Fruit fly (Drosophila melanogaster) whole organism, larva: Measurements from ENCODE around the gene CG7550.

Source experiments
- noc ChIP-seq: fragments of 200-800 bp; sonication (Bioruptor generic); optimal IDR thresholded peaks from 3 replicates; lab custom pipeline; 2019; ENCODE audit warnings: missing biosample characterization, mild to moderate bottlenecking, missing genetic modification characterization, moderate library complexity

The CG7550 gene

DNA sequence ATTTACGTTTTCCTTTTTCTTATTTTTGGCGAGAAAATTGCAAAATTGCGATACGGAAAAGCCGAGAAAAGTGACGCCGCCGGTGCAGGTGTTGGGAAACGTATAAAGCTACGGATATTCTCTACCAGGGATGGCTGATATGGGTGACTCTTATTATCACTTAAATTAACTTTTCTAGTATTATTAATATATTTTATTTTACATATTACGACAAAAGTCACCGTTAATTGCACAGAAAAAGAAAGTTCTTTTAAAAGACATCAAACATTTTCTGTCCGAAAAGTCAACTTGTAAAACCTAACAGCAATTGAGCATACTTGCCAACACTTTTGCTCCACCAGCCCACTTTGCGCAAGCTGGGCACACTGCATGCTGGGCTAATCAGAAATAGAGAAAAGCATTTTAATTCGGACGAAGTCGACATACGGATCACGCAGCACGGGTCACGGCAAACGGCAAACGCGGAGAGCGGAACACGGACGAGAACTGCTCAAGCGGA is 3.4 kb upstream of the CG7550 start, which contains the start of the genes Cds and Uba2:
TSS of gene Cds (plus strand) at position 51 of the 499 bp plus-strand sequence.
TSS of gene Uba2 (minus strand) at position 107 of the 499 bp plus-strand sequence.
- peak; percentile 93 for TF ChIP-seq noc

DNA sequence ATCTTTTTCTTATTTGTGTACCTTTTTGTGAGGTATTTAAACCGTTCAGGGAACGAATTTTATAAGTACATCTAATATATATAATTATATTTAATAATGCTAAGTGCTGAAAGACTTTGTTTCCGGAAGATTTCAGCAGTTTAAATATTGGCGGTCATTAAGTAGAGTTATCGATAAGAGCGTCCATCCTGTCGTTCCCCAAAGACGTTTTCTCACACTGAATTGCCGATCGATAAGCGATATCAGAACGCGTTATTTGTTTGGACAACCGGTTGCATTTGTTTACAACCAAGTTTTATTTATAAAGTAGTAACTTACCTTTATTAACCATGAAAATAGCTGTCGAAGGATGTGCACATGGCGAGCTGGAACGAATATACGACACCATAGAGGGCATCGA is 2.7 kb downstream of the CG7550 start, which contains the start of gene ldbr:
TSS of gene ldbr (plus strand) at position 238 of the 400 bp plus-strand sequence.
- no peak for TF ChIP-seq noc

DNA sequence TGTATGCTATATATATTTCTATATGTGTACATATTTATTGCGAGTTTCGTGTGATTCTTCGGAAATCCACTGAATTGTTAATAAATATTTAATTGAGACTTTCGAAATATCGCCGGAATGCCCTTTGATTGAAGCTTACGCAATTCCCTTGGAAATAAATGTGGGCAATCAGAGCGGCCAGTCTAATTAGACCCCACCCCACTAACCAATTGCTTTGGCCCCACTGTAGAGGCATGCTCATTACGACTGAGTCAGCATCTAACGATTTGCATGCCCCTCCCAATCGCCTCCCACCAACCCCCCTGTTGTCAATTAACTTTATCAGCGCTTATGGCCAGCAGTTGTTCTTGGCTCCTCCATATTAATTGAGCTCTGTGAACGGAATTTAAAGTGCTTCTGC is 7.5 kb downstream of the CG7550 start:
- no peak for TF ChIP-seq noc

DNA sequence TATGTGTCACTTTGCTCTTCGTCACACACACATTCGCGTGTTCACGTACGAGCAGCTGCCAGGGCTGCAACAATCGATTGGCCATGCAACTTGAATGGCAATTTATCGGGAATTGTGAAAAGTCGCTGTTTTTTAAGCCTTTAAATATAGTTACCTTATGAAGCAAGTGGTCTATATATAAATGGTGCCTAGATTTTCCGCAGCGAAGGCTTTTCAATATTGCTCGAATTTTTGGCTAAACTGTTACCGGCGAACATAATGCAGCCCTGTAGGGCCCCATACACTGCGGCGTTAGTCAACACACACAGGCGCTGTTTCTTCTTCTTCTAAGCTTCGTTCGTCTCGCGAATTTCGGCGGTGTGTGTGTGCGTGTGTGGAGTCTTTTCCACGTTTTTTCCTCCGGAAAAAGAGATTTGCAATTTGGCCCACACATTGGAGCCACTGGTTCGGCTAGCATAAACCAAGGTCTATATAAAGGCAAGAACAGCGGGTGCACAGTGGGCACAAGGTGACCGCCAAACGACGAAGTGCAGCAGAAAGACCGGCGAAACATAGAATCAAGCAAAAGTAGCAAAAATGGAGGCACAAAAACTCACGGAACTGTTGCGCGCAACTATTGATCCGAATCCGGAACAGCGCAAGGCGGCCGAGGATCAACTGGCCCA is 8.3 kb downstream of the CG7550 start, which contains the start of the genes Arp3 and msk:
TSS of gene Arp3 (minus strand) at position 39 of the 665 bp plus-strand sequence.
TSS of gene msk (plus strand) at position 316 of the 665 bp plus-strand sequence.
- peak; percentile 76 for TF ChIP-seq noc

DNA sequence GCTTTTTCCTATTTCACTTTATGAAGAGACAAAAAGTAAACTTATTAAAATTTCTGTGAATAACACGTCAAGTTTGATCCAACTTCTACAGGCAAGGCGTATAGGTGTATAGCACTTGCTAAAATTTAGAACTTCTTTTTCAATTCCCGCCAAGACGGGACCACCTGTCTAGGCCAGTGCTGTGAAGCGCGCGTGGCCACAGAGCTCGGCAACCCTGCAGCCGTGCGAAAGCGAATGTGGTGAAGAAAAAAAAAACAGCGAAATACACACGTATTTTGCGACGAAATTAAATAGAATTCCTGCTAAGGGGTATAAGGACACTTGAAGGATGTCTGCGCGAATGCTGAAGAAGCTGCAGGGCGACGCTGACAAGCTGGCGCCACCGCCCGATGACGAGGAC is 14.2 kb downstream of the CG7550 start, which contains the start of gene Nulp1:
TSS of gene Nulp1 (plus strand) at position 198 of the 400 bp plus-strand sequence.
- TF ChIP-seq noc = no peak

DNA sequence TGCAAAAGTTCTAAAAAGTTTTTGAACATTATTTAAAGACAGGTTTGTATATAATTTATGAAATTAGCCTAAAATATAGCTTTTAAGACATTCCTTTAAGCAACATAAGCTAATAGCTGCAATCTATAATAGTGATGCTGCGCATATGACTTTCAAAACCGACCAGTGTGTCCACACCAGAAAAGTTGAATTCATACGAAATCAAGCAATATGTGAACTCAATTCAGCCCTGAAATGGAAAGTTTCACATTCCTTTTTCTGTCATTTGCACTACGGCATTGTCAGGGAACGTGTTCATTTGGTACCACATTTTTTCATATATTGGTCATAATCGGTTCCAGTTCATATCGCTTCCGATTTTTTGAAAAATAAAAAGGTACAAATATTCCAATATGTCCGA is 15.4 kb downstream of the CG7550 start, which contains the start of gene fan:
TSS of gene fan (plus strand) at position 247 of the 400 bp plus-strand sequence.
- TF ChIP-seq noc = no peak

DNA sequence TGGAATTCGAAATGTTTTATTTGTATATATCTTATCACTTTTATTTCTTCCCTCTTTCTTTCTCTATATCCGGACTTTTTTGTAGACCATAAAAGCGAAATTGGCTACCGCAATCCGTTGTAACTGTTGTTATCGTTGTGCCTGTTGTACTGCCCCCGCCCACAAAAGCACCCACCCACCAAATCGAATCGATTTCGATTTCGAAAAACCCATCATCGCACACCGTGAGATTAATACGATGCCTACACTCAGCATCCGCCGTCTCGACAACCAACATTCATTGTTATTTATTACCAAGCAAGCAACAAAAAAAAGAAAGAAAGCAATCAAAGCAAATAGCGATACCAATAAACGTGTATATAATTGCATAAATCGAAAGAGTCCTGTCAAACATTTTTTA is 16.1 kb downstream of the CG7550 start:
- TF ChIP-seq noc = no peak

DNA sequence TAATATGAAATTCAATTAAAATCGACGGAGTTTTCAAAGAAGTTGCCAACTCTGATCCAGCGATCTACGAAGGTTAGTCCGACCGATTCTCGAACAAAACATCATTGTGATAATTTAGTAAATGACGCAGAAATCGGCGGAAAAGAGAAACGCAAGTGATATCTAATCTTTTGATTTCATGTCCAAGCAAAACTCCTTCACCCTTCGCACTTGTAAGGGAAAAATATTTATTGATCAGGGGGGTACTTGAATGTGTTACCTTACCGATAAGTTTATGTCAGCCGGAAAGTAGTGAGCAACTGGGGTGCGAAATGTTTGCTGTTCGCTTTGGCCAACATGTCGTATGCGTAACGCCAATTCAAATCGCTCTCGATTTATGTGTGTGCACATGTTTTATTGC is 27.2 kb downstream of the CG7550 start:
- TF ChIP-seq noc = no peak

DNA sequence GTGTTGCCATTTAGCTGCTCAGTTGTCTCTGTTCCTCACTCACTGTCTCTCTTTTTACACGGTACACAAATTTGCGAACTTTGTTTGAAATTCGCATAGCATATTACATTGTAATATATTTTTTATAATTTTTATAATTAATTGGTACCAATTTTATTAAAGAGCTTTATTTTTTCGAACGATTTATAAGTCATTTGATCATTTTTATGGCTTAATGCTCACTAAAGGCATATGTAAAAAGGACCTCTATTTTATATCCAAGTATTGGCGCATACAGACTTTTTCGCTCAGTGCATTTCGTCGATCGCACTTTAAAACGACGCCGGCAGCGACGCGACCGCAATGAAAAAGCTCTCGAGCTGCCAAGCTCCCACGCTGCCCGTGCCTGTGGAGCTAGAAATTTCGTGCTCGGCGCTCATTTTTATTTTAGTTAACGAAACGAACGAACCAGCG is 28.2 kb downstream of the CG7550 start:
- TF ChIP-seq noc = peak; percentile 99

DNA sequence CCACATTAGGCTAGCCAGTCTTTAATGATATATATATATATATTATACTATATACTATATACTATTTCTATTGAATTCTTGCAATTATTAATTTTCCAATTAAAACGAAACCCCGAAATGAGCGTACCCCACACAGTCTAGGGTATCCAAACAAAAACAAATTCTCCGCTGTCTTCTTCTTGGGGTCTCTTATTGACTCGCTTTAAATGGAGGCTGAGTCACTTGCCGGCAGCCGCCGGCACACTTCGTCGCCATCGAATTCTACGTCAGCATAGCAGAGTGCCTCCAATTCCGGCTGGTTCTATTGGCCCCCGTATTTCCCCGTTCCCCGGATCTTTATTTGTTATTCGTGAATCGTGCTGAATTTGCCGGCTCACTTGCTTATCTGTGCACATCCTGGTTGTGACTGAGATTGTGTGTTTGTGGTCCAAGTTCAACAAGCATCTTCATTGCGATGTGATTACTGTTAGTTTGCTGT is 29.6 kb downstream of the CG7550 start:
- peak; percentile 73 for TF ChIP-seq noc

DNA sequence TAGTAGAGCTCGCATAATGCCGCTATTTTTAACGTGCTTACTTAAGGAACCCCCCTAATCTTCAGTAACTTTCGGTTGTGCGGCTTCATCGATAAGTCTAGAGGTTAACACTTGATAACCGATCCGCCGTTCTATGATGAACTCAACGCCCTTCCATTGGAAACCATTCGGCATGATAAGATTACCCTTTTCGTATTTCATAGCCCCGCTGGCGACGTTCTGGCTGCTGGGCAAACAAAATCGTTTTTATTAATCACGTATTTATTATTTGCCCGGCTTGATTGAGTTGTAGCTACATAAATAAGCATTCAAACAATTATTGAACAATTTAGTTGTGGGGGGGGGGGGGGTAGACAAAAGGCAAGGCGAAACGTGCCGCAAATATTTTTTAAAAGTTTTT is 30.8 kb downstream of the CG7550 start:
- TF ChIP-seq noc = peak; percentile 62

DNA sequence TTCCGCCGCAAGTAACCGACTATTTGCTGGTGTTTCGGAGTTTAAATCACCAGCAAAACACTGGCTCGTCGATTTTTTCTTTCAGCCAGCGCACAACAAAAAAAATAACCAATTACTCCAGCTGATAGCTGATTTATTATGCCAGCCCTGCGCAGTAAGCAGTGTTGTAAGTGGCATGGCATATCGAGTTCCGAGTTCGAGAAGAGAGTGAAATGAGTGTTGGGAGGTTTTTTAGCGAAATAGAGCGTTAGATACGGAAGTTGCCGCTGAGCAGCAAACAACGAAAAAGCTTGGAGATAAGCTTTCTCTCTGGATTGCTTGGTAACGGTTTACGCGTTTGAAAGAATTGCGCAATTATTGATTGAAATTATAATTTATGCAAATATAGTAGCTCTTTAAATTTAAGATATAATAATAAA is 32.7 kb downstream of the CG7550 start, which contains the start of gene CG7565:
TSS of gene CG7565 (minus strand) at position 137 of the 419 bp plus-strand sequence.
- peak; percentile 71 for TF ChIP-seq noc

DNA sequence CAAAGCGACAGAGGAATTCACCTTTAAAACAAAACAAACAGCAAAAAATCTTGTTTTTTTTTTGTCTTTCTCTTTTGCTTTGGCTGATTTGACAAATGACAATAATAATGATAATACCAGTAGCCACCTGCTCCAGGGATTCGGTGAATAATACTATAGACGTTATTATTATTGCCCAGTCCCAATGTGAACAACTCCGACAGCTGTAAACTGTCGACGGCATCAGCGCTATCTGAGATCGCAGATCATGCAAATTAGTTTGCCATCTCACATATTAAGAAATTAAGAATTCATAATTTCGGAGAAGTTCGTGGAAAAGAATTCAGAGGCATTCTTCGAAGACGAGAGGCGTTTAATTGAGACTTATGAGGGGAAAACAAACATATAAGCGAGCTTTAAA is 38.1 kb downstream of the CG7550 start:
- no peak for TF ChIP-seq noc

DNA sequence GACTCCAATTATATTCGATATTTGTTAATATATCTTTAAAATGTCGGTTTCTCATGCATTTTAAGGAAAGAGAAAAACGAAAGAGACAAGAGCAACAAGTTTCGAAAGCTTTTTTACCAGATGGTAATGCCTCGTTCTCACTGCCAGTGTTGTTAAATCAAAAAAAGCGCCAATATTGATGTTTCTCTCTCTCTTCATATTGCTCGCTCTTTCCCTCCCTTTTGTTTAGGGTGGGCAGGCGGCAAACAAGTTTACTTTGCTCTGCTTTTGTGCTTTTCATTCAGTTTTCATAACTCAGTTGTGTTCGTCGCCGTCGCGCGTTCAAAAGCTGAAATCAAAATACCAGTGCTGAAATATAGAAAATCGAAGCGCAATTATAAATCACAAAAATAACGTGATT is 42.5 kb downstream of the CG7550 start:
- TF ChIP-seq noc = peak; percentile 28

DNA sequence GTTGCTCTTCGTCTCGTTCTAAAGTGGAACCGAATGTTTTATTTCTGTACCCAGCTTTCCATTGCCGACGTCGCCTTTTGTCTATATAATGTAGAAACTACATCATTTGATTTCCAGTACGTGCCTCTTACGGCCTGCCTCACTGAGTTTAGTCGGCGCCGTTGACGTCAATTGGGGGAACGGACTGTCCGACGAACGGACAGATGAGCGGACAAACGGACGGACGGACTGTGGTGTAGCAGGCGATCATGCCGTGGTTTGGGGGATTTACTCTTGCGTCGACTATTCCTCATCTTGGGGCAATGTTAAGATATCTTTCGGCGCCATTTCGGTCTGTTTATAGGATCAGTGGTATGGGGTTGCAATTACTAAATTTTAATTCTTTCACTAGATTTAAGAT is 43.5 kb downstream of the CG7550 start:
- no peak for TF ChIP-seq noc

DNA sequence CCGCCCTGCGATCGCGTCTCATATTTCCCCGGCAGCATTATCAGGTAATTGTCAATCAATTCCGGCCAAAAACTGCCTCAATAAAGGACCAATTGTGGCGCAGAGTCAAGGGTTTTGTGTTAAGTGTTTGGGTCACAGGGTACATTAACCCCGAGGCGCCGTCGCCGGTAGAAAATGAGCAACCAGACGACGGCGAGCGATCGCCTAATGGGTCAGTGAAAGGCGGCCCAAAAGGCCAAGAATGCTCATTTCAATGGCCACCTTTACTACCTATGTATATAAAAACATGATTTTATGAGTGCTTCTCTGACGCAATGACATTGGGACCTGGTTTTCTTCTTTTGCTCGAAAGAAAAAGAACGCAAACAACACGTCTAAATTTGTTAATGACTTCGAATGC is 44.7 kb downstream of the CG7550 start:
- no peak for TF ChIP-seq noc

DNA sequence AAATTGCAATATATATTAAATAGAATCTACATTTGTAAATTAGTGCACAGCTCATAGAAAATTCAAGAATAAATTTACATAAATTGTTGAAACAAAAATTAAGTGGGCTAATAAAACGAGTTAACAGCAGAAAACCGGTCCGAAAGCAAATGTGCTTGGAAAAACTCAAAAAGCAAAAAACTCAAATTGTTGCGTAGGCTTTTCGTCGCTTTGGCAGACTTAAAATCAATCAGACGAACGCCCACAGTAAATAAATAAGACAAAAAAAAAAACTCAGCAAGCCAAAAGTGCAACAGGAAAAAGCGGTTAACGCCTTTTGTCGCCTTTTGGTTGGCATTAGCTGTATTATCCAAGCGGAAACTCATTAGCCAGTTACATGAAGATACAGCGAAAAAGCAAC is 46.4 kb downstream of the CG7550 start:
- TF ChIP-seq noc = no peak

DNA sequence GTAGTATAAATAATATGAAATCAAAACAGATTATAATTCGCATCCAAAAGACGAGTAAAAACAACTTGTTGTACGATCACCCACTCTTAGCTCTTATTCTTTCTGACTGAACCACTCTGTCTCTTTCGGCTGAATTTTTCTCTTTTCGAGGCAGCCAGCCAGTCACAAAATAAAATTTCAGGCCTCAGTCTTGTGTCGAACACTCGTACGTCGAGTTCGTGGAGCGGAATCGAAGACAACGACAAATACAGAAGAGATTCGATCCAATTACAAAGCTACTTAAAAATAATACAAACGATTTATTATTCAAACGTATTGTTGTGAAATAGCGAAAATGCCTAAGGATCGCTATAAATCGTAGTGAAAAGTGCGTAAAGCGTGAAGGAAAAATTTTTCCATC is 47.1 kb downstream of the CG7550 start:
- TF ChIP-seq noc = peak; percentile 12
